Worm (Caenorhabditis elegans) whole organism, L4 larva: ENCODE data around the gene sel-8.

Source experiments
- F44E2.7 ChIP-seq: fragments of 200-800 bp; sonication (Bioruptor generic); IDR thresholded peaks from 2 replicates; pipeline ENCODE4 v2.1.2; 2022; ENCODE audit warnings: missing genetic modification characterization, missing compliant biosample characterization
- R02D3.7 ChIP-seq: fragments of 150-350 bp; sonication (generic microtip); optimal IDR thresholded peaks from 3 replicates; lab custom pipeline; 2014; ENCODE audit warnings: missing biosample characterization, missing genetic modification characterization
- ceh-44 ChIP-seq: fragments of 200-800 bp; sonication (Bioruptor generic); IDR thresholded peaks from 2 replicates; pipeline ENCODE4 v1.3.6; 2022; ENCODE audit warnings: missing genetic modification reagents, missing genetic modification characterization, missing compliant biosample characterization
- lin-15B ChIP-seq: fragments of 150-350 bp; sonication (generic microtip); optimal IDR thresholded peaks from 3 replicates; lab custom pipeline; 2014; ENCODE audit warnings: missing biosample characterization, missing genetic modification characterization
- nhr-11 ChIP-seq: fragments of 150-350 bp; optimal IDR thresholded peaks from 2 replicates; lab custom pipeline; 2014; ENCODE audit warnings: missing biosample characterization, missing genetic modification characterization
- nhr-237 ChIP-seq: sonication (generic microtip); optimal IDR thresholded peaks from 2 replicates; lab custom pipeline; 2017; ENCODE audit warnings: missing biosample characterization, missing genetic modification characterization
- skn-1 ChIP-seq: fragments of 150-350 bp; optimal IDR thresholded peaks from 2 replicates; lab custom pipeline; 2014; ENCODE audit warnings: missing biosample characterization, missing genetic modification characterization
- zag-1 ChIP-seq: fragments of 150-350 bp; optimal IDR thresholded peaks from 2 replicates; lab custom pipeline; 2014; ENCODE audit warnings: missing biosample characterization, missing genetic modification characterization

DNA sequence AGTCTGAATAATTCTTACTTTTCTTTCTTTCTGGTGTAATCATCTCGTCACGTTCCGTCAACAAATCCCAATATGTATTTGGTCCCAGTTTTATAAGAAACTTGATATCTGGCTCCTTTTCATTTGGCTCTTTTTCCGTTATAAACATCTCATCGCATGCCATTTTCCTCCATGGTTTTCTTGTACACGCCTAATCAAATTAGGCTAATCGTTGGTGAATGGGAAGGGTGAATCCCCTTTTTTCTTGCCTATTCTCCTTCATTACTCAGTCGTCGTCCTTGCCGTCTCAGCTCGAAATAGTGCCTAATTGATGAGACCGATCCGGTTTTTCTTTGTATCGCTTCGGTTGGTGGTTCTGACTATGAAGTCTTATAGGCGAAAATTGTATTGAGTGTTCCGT, 7.2 kb upstream of the sel-8 start:
- no peak for TF ChIP-seq R02D3.7 (tag; lab: Kevin White, UChicago)
- TF ChIP-seq ceh-44 (GFP tag; lab: Robert Waterston, UW), result no peak
- TF ChIP-seq nhr-237 (tag; lab: Kevin White, UChicago), result no peak
- no peak for TF ChIP-seq nhr-11 (tag; lab: Kevin White, UChicago)
- TF ChIP-seq skn-1, result no peak
- no peak for TF ChIP-seq F44E2.7
- no peak for TF ChIP-seq lin-15B
- no peak for TF ChIP-seq zag-1 (tag; lab: Kevin White, UChicago)
